Worm (Caenorhabditis elegans) whole organism, mixed stage, embryonic: ENCODE results near the gene gln-2.

Experiments used
- M03D4.4 ChIP-seq: sonication (generic microtip); optimal IDR thresholded peaks from 2 replicates; lab custom pipeline; 2017; ENCODE audit warnings: mild to moderate bottlenecking, missing genetic modification characterization, missing compliant biosample characterization
- bed-3 ChIP-seq: fragments of 200-800 bp; sonication (Bioruptor generic); optimal IDR thresholded peaks from 3 replicates; lab custom pipeline; 2018; ENCODE audit warnings: mild to moderate bottlenecking, missing genetic modification characterization, moderate library complexity, missing compliant biosample characterization
- blmp-1 ChIP-seq: fragments of 150-350 bp; optimal IDR thresholded peaks from 2 replicates; lab custom pipeline; 2014; ENCODE audit warnings: missing biosample characterization, missing genetic modification characterization
- ceh-39 ChIP-seq: fragments of 150-350 bp; optimal IDR thresholded peaks from 2 replicates; lab custom pipeline; 2014; ENCODE audit warnings: missing biosample characterization, missing genetic modification characterization
- ceh-43 ChIP-seq: fragments of 200-800 bp; sonication (Bioruptor generic); optimal IDR thresholded peaks from 2 replicates; lab custom pipeline; 2018; ENCODE audit warnings: mild to moderate bottlenecking, missing genetic modification characterization, moderate library complexity, missing compliant biosample characterization
- ces-1 ChIP-seq: fragments of 150-350 bp; optimal IDR thresholded peaks from 2 replicates; lab custom pipeline; 2014; ENCODE audit warnings: missing biosample characterization, missing genetic modification reagents, missing genetic modification characterization
- cnd-1 ChIP-seq: fragments of 200-800 bp; sonication (Bioruptor generic); optimal IDR thresholded peaks from 2 replicates; lab custom pipeline; 2018; ENCODE audit warnings: mild to moderate bottlenecking, missing genetic modification characterization, missing compliant biosample characterization
- drap-1 ChIP-seq: fragments of 200-800 bp; sonication (Bioruptor generic); optimal IDR thresholded peaks from 3 replicates; lab custom pipeline; 2018; ENCODE audit warnings: mild to moderate bottlenecking, missing genetic modification characterization, missing compliant biosample characterization
- elt-1 ChIP-seq: sonication (generic microtip); optimal IDR thresholded peaks from 2 replicates; lab custom pipeline; 2017; ENCODE audit warnings: missing genetic modification characterization, mild to moderate bottlenecking, missing compliant biosample characterization, antibody characterized with exemption, moderate library complexity, borderline replicate concordance; ENCODE audit not compliant: insufficient read depth
- flh-1 ChIP-seq: fragments of 200-800 bp; sonication (Bioruptor generic); optimal IDR thresholded peaks from 2 replicates; lab custom pipeline; 2018; ENCODE audit warnings: mild to moderate bottlenecking, missing genetic modification characterization, moderate library complexity, missing compliant biosample characterization
- ham-2 ChIP-seq: fragments of 200-800 bp; sonication (Bioruptor generic); optimal IDR thresholded peaks from 2 replicates; lab custom pipeline; 2018; ENCODE audit warnings: mild to moderate bottlenecking, missing genetic modification characterization, missing compliant biosample characterization
- lin-13 ChIP-seq: fragments of 150-350 bp; optimal IDR thresholded peaks from 2 replicates; lab custom pipeline; 2014; ENCODE audit warnings: missing biosample characterization, missing genetic modification characterization
- lin-32 ChIP-seq: fragments of 200-800 bp; sonication (Bioruptor generic); optimal IDR thresholded peaks from 2 replicates; lab custom pipeline; 2018; ENCODE audit warnings: mild to moderate bottlenecking, missing genetic modification characterization, missing compliant biosample characterization
- mab-5 ChIP-seq: fragments of 150-350 bp; optimal IDR thresholded peaks from 2 replicates; lab custom pipeline; 2014; ENCODE audit warnings: missing biosample characterization, missing genetic modification characterization
- mep-1 ChIP-seq: fragments of 150-350 bp; optimal IDR thresholded peaks from 2 replicates; lab custom pipeline; 2017; ENCODE audit warnings: missing biosample characterization, missing genetic modification reagents, missing genetic modification characterization, inconsistent platforms
- mls-2 ChIP-seq: sonication (generic microtip); optimal IDR thresholded peaks from 2 replicates; lab custom pipeline; 2016; ENCODE audit warnings: mild to moderate bottlenecking, missing genetic modification characterization, moderate library complexity, missing compliant biosample characterization
- nhr-12 ChIP-seq: fragments of 150-350 bp; optimal IDR thresholded peaks from 2 replicates; lab custom pipeline; 2014; ENCODE audit warnings: missing biosample characterization, missing genetic modification characterization
- nhr-2 ChIP-seq: fragments of 150-350 bp; optimal IDR thresholded peaks from 2 replicates; lab custom pipeline; 2014; ENCODE audit warnings: missing biosample characterization, missing genetic modification characterization
- nhr-237 ChIP-seq: fragments of 150-350 bp; optimal IDR thresholded peaks from 2 replicates; lab custom pipeline; 2014; ENCODE audit warnings: missing biosample characterization, missing genetic modification characterization
- nhr-28 ChIP-seq: fragments of 150-350 bp; optimal IDR thresholded peaks from 2 replicates; lab custom pipeline; 2014; ENCODE audit warnings: missing biosample characterization, missing genetic modification characterization
- nhr-76 ChIP-seq: sonication (generic microtip); optimal IDR thresholded peaks from 2 replicates; lab custom pipeline; 2017; ENCODE audit warnings: missing biosample characterization, missing genetic modification characterization
- pha-4 ChIP-seq: fragments of 150-350 bp; optimal IDR thresholded peaks from 2 replicates; lab custom pipeline; 2018; ENCODE audit warnings: missing biosample characterization, missing genetic modification reagents, missing genetic modification characterization
- sem-2 ChIP-seq: fragments of 200-800 bp; sonication (Bioruptor generic); optimal IDR thresholded peaks from 2 replicates; lab custom pipeline; 2018; ENCODE audit warnings: mild to moderate bottlenecking, missing genetic modification characterization, missing compliant biosample characterization
- snpc-4 ChIP-seq: fragments of 150-350 bp; optimal IDR thresholded peaks from 2 replicates; lab custom pipeline; 2014; ENCODE audit warnings: missing biosample characterization, missing genetic modification characterization
- tbx-8 ChIP-seq: fragments of 200-800 bp; sonication (Bioruptor generic); optimal IDR thresholded peaks from 2 replicates; lab custom pipeline; 2018; ENCODE audit warnings: mild to moderate bottlenecking, missing genetic modification characterization, moderate library complexity, missing compliant biosample characterization
- unc-39 ChIP-seq: fragments of 150-350 bp; optimal IDR thresholded peaks from 2 replicates; lab custom pipeline; 2014; ENCODE audit warnings: missing biosample characterization, missing genetic modification characterization
- unc-62 ChIP-seq: fragments of 150-350 bp; optimal IDR thresholded peaks from 2 replicates; lab custom pipeline; 2014; ENCODE audit warnings: missing biosample characterization, missing genetic modification reagents, missing genetic modification characterization
- zip-8 ChIP-seq: fragments of 150-350 bp; optimal IDR thresholded peaks from 2 replicates; lab custom pipeline; 2014; ENCODE audit warnings: missing biosample characterization, missing genetic modification characterization
- ztf-11 ChIP-seq: fragments of 150-350 bp; optimal IDR thresholded peaks from 2 replicates; lab custom pipeline; 2014; ENCODE audit warnings: missing biosample characterization, missing genetic modification characterization

gln-2 gene

ce11 chrIII:9984604-9985003, 40.0 kb upstream of the gln-2 start:
- TF ChIP-seq sem-2 (GFP tag; lab: Kevin White, UChicago) = no peak
- no peak for TF ChIP-seq nhr-2 (tag; lab: Kevin White, UChicago)
- TF ChIP-seq mls-2 (tag; lab: Kevin White, UChicago) = no peak
- TF ChIP-seq nhr-76 = no peak
- TF ChIP-seq mab-5 (tag; lab: Kevin White, UChicago) = no peak
- TF ChIP-seq tbx-8 = no peak
- no peak for TF ChIP-seq ztf-11 (tag; lab: Kevin White, UChicago)
- TF ChIP-seq M03D4.4 (tag; lab: Kevin White, UChicago) = no peak
- TF ChIP-seq unc-62 (GFP tag; lab: Kevin White, UChicago) = no peak
- no peak for TF ChIP-seq snpc-4
- no peak for TF ChIP-seq cnd-1 (tag; lab: Kevin White, UChicago)

ce11 chrIII:9982119-9982642, 37.6 kb upstream of the gln-2 start:
- TF ChIP-seq ztf-11 (tag; lab: Kevin White, UChicago) (no peak), M03D4.4 (tag; lab: Kevin White, UChicago) (no peak), ham-2 (no peak), snpc-4 (no peak), ces-1 (peak; percentile 64), zip-8 (no peak), unc-62 (GFP tag; lab: Kevin White, UChicago) (peak; percentile 55), mls-2 (tag; lab: Kevin White, UChicago) (no peak)

- no peak for TF ChIP-seq pha-4 (tag; lab: Kevin White, UChicago)
Measured at ce11 chrIII:9973765-9974164, 29.1 kb upstream of the gln-2 start, which contains the start of gene R10E12.2. R10E12.2 (minus strand) TSS chrIII:9973865.

ce11 chrIII:9972192-9972811, 27.7 kb upstream of the gln-2 start:
- TF ChIP-seq bed-3 (GFP tag; lab: Kevin White, UChicago) = no peak
- TF ChIP-seq ces-1 = peak; percentile 66

- TF ChIP-seq elt-1 (tag; lab: Kevin White, UChicago) = no peak
- TF ChIP-seq nhr-76 = no peak
- no peak for TF ChIP-seq nhr-12
- TF ChIP-seq ceh-39 (tag; lab: Kevin White, UChicago) = no peak
- no peak for TF ChIP-seq drap-1 (GFP tag; lab: Kevin White, UChicago)
- no peak for TF ChIP-seq blmp-1 (tag; lab: Kevin White, UChicago)
- TF ChIP-seq nhr-2 (tag; lab: Kevin White, UChicago) = peak; percentile 77
- no peak for TF ChIP-seq unc-39 (tag; lab: Kevin White, UChicago)
Measured at ce11 chrIII:9969371-9969770, 24.7 kb upstream of the gln-2 start.

- no peak for TF ChIP-seq nhr-76
- TF ChIP-seq lin-13 (tag; lab: Kevin White, UChicago) = no peak
- no peak for TF ChIP-seq unc-39 (tag; lab: Kevin White, UChicago)
- no peak for TF ChIP-seq mep-1 (tag; lab: Kevin White, UChicago)
- peak; percentile 13 for TF ChIP-seq cnd-1 (tag; lab: Kevin White, UChicago)
- no peak for TF ChIP-seq nhr-12
- TF ChIP-seq blmp-1 (tag; lab: Kevin White, UChicago) = no peak
- TF ChIP-seq nhr-28 = no peak
- TF ChIP-seq zip-8 = peak; percentile 99
- no peak for TF ChIP-seq flh-1 (GFP tag; lab: Kevin White, UChicago)
- peak; percentile 92 for TF ChIP-seq nhr-2 (tag; lab: Kevin White, UChicago)
- no peak for TF ChIP-seq lin-32 (GFP tag; lab: Kevin White, UChicago)
- no peak for TF ChIP-seq drap-1 (GFP tag; lab: Kevin White, UChicago)
- peak; percentile 32 for TF ChIP-seq ceh-43
- TF ChIP-seq M03D4.4 (tag; lab: Kevin White, UChicago) = no peak
- TF ChIP-seq nhr-237 = peak; percentile 8
- TF ChIP-seq mls-2 (tag; lab: Kevin White, UChicago) = peak; percentile 12
- TF ChIP-seq ceh-39 (tag; lab: Kevin White, UChicago) = no peak
- peak; percentile 65 for TF ChIP-seq unc-62 (GFP tag; lab: Kevin White, UChicago)
Measured at ce11 chrIII:9965444-9965843, 20.8 kb upstream of the gln-2 start.
